Fruit fly (Drosophila melanogaster): ENCODE measurements around the gene Cda5.
A peak's percentile ranks its signal among the peaks of the same experiment; 100 is the strongest.

The Cda5 gene

DNA sequence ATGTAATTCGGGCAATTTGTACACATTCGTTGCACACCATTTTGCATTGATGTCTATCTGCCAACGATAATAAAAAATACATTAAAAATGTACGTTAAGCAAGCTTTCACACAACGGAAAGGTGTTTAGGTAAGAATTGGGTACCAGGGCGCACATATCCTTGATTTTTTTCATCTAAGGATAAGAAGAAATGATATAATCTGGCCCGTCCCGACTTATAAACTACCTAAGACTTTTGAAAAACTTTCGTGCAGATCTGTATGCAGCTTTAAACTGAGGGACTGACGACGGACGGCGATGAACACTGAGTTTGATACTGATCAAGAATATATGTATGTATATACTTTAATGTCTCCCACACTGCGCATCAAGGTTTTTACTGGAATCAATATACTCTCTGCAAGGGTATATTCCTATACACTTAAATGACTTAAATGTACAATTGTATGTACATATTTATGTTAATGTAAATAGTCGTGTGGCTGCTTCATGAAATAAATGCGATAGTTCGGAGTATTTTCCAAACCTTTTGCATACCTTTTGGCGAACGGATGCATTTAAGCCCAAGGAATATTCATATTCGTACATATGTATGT, at the start of gene Cda5:
Cda5 (minus strand) TSS at position 51 of the 596 bp plus-strand sequence.
- no peak for TF ChIP-seq noc (tag; optimal IDR thresholded peaks at IDR 0.05)

dm6 chr2L:114429-114828, 49.2 kb upstream of the Cda5 start, which contains the start of gene ND-15:
ND-15 (plus strand) TSS chr2L:114726.
- no peak for TF ChIP-seq noc (tag; optimal IDR thresholded peaks at IDR 0.05)

dm6 chr2L:110046-110445, 44.8 kb upstream of the Cda5 start:
- no peak for TF ChIP-seq noc (tag; optimal IDR thresholded peaks at IDR 0.05)

- TF ChIP-seq noc (tag; optimal IDR thresholded peaks at IDR 0.05): peak; percentile 24
Observed at dm6 chr2L:109098-109799, 44.0 kb upstream of the Cda5 start.

- TF ChIP-seq noc (tag; optimal IDR thresholded peaks at IDR 0.05): no peak
Observed at dm6 chr2L:107476-108436, 42.6 kb upstream of the Cda5 start.

- TF ChIP-seq noc (tag; optimal IDR thresholded peaks at IDR 0.05): no peak
Observed at dm6 chr2L:107032-107431, 41.8 kb upstream of the Cda5 start.

DNA sequence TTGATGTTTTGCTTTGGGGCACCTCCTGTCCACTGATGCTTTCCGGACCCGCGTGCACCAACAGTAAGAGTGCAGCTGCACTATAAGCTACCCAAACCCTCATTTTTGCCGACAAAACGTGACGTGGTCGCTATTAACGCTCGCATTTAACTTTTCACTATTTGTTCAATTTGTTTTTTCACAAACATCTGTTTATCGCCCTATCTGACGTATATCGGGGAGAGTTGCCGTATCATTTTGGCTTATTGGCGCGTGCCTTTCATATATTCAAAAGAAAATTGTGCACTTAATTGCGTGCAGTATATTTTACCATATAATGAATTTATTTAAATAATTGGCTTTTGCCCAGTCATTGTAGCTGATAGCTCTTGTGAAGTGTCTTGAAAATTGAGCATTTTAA, 41.3 kb upstream of the Cda5 start, which contains the start of the genes Nhe1 and Sam-S:
Nhe1 (minus strand) TSS at position 193 of the 400 bp plus-strand sequence.
Sam-S (plus strand) TSS at position 364 of the 400 bp plus-strand sequence.
- no peak for TF ChIP-seq noc (tag; optimal IDR thresholded peaks at IDR 0.05)

- TF ChIP-seq noc (tag; optimal IDR thresholded peaks at IDR 0.05): no peak
Observed at dm6 chr2L:102161-102761, 37.1 kb upstream of the Cda5 start, which contains the start of gene Creld. Creld (plus strand) TSS chr2L:102380.

- no peak for TF ChIP-seq noc (tag; optimal IDR thresholded peaks at IDR 0.05)
Observed at dm6 chr2L:94639-95059, 29.4 kb upstream of the Cda5 start, which contains the start of gene Zir. Zir (plus strand) TSS chr2L:94739.

dm6 chr2L:94096-94495, 28.9 kb upstream of the Cda5 start:
- no peak for TF ChIP-seq noc (tag; optimal IDR thresholded peaks at IDR 0.05)

DNA sequence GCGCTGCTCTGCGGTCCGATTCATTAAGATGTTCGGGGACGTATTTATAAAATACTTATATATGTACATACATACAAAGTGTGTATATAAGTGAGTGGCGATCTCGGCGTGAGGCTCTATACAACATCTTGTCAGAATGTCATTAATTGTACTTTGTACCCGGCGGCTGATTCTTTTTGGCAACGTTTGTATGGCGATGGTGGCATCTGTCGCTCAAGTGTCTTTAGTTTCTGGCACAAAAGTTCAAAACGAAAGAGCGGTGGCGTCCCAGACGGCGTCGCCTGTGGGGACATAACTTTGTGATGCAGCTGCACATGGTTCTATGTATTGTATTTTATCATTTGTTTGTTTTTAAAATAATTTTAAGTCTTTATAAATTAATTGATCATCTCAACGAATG, 27.8 kb upstream of the Cda5 start:
- no peak for TF ChIP-seq noc (tag; optimal IDR thresholded peaks at IDR 0.05)

dm6 chr2L:91830-92229, 26.6 kb upstream of the Cda5 start:
- TF ChIP-seq noc (tag; optimal IDR thresholded peaks at IDR 0.05): no peak

DNA sequence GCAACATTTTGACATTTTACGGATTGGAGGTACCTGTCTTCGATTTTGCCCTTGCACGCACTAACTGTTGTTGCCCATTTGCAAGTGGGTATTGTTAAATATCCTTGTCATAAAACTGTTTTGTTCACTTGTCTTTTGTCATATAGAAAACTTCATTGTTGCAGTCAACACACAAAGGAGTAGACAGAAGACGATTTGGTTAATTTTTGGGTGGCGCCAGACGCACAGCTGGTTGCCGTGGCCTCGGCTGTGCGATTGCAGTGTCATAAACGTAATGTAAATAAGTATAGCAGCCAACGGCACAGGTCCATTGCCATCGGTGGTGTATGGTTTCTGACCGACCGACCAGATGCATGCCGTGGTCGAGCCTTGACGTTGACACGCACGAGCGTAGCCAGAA, 26.1 kb upstream of the Cda5 start:
- TF ChIP-seq noc (tag; optimal IDR thresholded peaks at IDR 0.05): no peak

- TF ChIP-seq noc (tag; optimal IDR thresholded peaks at IDR 0.05): no peak
Observed at dm6 chr2L:90081-90480, 24.9 kb upstream of the Cda5 start.

- no peak for TF ChIP-seq noc (tag; optimal IDR thresholded peaks at IDR 0.05)
Observed at dm6 chr2L:89158-89557, 24.0 kb upstream of the Cda5 start.

dm6 chr2L:88528-88927, 23.3 kb upstream of the Cda5 start:
- no peak for TF ChIP-seq noc (tag; optimal IDR thresholded peaks at IDR 0.05)
